Worm (Caenorhabditis elegans) whole organism, mixed stage, embryonic: ENCODE results near the gene F53A9.7.

ENCODE experiments used
- M03D4.4 ChIP-seq: sonication (generic microtip); optimal IDR thresholded peaks from 2 replicates; lab custom pipeline; 2017; ENCODE audit warnings: mild to moderate bottlenecking, missing genetic modification characterization, missing compliant biosample characterization
- bed-3 ChIP-seq: fragments of 200-800 bp; sonication (Bioruptor generic); optimal IDR thresholded peaks from 3 replicates; lab custom pipeline; 2018; ENCODE audit warnings: mild to moderate bottlenecking, missing genetic modification characterization, moderate library complexity, missing compliant biosample characterization
- blmp-1 ChIP-seq: fragments of 150-350 bp; optimal IDR thresholded peaks from 2 replicates; lab custom pipeline; 2014; ENCODE audit warnings: missing biosample characterization, missing genetic modification characterization
- ceh-43 ChIP-seq: fragments of 200-800 bp; sonication (Bioruptor generic); optimal IDR thresholded peaks from 2 replicates; lab custom pipeline; 2018; ENCODE audit warnings: mild to moderate bottlenecking, missing genetic modification characterization, moderate library complexity, missing compliant biosample characterization
- ceh-83 ChIP-seq: fragments of 200-800 bp; sonication (Bioruptor generic); optimal IDR thresholded peaks from 2 replicates; lab custom pipeline; 2018; ENCODE audit warnings: mild to moderate bottlenecking, missing genetic modification characterization, missing compliant biosample characterization
- ces-1 ChIP-seq: fragments of 150-350 bp; optimal IDR thresholded peaks from 2 replicates; lab custom pipeline; 2014; ENCODE audit warnings: missing biosample characterization, missing genetic modification reagents, missing genetic modification characterization
- cnd-1 ChIP-seq: fragments of 200-800 bp; sonication (Bioruptor generic); optimal IDR thresholded peaks from 2 replicates; lab custom pipeline; 2018; ENCODE audit warnings: mild to moderate bottlenecking, missing genetic modification characterization, missing compliant biosample characterization
- elt-1 ChIP-seq: sonication (generic microtip); optimal IDR thresholded peaks from 2 replicates; lab custom pipeline; 2017; ENCODE audit warnings: missing genetic modification characterization, mild to moderate bottlenecking, missing compliant biosample characterization, antibody characterized with exemption, moderate library complexity, borderline replicate concordance; ENCODE audit not compliant: insufficient read depth
- flh-1 ChIP-seq: fragments of 200-800 bp; sonication (Bioruptor generic); optimal IDR thresholded peaks from 2 replicates; lab custom pipeline; 2018; ENCODE audit warnings: mild to moderate bottlenecking, missing genetic modification characterization, moderate library complexity, missing compliant biosample characterization
- ham-2 ChIP-seq: fragments of 200-800 bp; sonication (Bioruptor generic); optimal IDR thresholded peaks from 2 replicates; lab custom pipeline; 2018; ENCODE audit warnings: mild to moderate bottlenecking, missing genetic modification characterization, missing compliant biosample characterization
- hlh-1 ChIP-seq: fragments of 150-350 bp; optimal IDR thresholded peaks from 2 replicates; lab custom pipeline; 2014; ENCODE audit warnings: missing biosample characterization, missing genetic modification reagents, missing genetic modification characterization
- lin-13 ChIP-seq: fragments of 150-350 bp; optimal IDR thresholded peaks from 2 replicates; lab custom pipeline; 2014; ENCODE audit warnings: missing biosample characterization, missing genetic modification characterization
- lin-32 ChIP-seq: fragments of 200-800 bp; sonication (Bioruptor generic); optimal IDR thresholded peaks from 2 replicates; lab custom pipeline; 2018; ENCODE audit warnings: mild to moderate bottlenecking, missing genetic modification characterization, missing compliant biosample characterization
- lsy-2 ChIP-seq: fragments of 150-350 bp; optimal IDR thresholded peaks from 2 replicates; lab custom pipeline; 2014; ENCODE audit warnings: missing biosample characterization, missing genetic modification characterization
- mab-5 ChIP-seq: fragments of 150-350 bp; optimal IDR thresholded peaks from 2 replicates; lab custom pipeline; 2014; ENCODE audit warnings: missing biosample characterization, missing genetic modification characterization
- mep-1 ChIP-seq: fragments of 150-350 bp; optimal IDR thresholded peaks from 2 replicates; lab custom pipeline; 2017; ENCODE audit warnings: missing biosample characterization, missing genetic modification reagents, missing genetic modification characterization, inconsistent platforms
- mls-2 ChIP-seq: sonication (generic microtip); optimal IDR thresholded peaks from 2 replicates; lab custom pipeline; 2016; ENCODE audit warnings: mild to moderate bottlenecking, missing genetic modification characterization, moderate library complexity, missing compliant biosample characterization
- nhr-12 ChIP-seq: fragments of 150-350 bp; optimal IDR thresholded peaks from 2 replicates; lab custom pipeline; 2014; ENCODE audit warnings: missing biosample characterization, missing genetic modification characterization
- nhr-2 ChIP-seq: fragments of 150-350 bp; optimal IDR thresholded peaks from 2 replicates; lab custom pipeline; 2014; ENCODE audit warnings: missing biosample characterization, missing genetic modification characterization
- nhr-237 ChIP-seq: fragments of 150-350 bp; optimal IDR thresholded peaks from 2 replicates; lab custom pipeline; 2014; ENCODE audit warnings: missing biosample characterization, missing genetic modification characterization
- nhr-28 ChIP-seq: fragments of 150-350 bp; optimal IDR thresholded peaks from 2 replicates; lab custom pipeline; 2014; ENCODE audit warnings: missing biosample characterization, missing genetic modification characterization
- nhr-76 ChIP-seq: sonication (generic microtip); optimal IDR thresholded peaks from 2 replicates; lab custom pipeline; 2017; ENCODE audit warnings: missing biosample characterization, missing genetic modification characterization
- pha-4 ChIP-seq: fragments of 150-350 bp; optimal IDR thresholded peaks from 2 replicates; lab custom pipeline; 2018; ENCODE audit warnings: missing biosample characterization, missing genetic modification reagents, missing genetic modification characterization
- sptf-1 ChIP-seq: sonication (generic microtip); optimal IDR thresholded peaks from 2 replicates; lab custom pipeline; 2017; ENCODE audit warnings: mild to moderate bottlenecking, missing genetic modification characterization, moderate library complexity, missing compliant biosample characterization
- tbx-8 ChIP-seq: fragments of 200-800 bp; sonication (Bioruptor generic); optimal IDR thresholded peaks from 2 replicates; lab custom pipeline; 2018; ENCODE audit warnings: mild to moderate bottlenecking, missing genetic modification characterization, moderate library complexity, missing compliant biosample characterization
- unc-120 ChIP-seq: sonication (generic microtip); optimal IDR thresholded peaks from 2 replicates; lab custom pipeline; 2017; ENCODE audit warnings: missing genetic modification characterization, missing compliant biosample characterization; ENCODE audit not compliant: poor library complexity, severe bottlenecking
- zip-8 ChIP-seq: fragments of 150-350 bp; optimal IDR thresholded peaks from 2 replicates; lab custom pipeline; 2014; ENCODE audit warnings: missing biosample characterization, missing genetic modification characterization
- ztf-11 ChIP-seq: fragments of 150-350 bp; optimal IDR thresholded peaks from 2 replicates; lab custom pipeline; 2014; ENCODE audit warnings: missing biosample characterization, missing genetic modification characterization

The F53A9.7 gene

DNA sequence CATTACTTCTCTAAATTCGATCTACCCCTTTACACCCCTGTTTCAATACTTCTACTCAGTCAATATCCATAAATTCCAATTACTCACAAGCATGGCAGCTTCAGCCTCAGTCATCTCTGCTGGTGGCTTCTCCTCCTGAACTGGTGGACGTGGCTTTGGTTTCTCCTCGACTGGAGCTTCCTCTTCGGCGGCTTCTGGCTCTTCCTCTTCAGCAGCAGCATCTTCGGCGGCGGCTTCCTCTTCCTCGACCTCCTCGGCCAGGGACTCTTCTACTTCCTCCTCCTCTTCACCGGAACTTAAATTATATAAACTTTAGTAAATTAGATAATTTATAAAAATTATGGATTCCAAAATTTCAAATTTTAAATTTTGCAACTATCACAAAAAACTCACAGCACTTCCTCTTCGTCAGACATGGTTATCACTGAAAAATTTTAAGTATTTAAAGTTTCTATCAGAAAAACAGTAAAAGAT is 6.4 kb upstream of the F53A9.7 start, which contains the start of gene tnt-2:
tnt-2 (minus strand) TSS at position 424 of the 474 bp plus-strand sequence.
- no peak for TF ChIP-seq ztf-11 (tag; lab: Kevin White, UChicago)
- no peak for TF ChIP-seq bed-3

DNA sequence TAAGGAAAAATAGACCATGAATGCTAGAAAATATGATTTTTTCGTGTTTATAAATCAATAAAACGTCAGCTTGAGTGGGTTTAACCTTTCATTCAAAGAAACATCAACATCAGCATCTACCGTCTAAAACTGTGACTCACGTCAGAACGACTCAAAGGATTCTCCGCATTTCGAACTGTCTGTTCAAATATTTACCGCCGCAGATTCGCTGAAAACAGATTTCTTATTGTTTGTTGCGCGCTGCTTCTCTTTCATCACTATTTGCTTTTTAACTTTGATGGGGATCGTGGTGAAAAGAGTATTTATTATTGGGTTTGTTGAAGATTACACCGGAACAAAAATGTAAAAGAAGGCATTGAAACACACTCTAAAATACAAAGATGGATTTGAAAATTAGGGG is 4.6 kb upstream of the F53A9.7 start:
- TF ChIP-seq mab-5 (tag; lab: Kevin White, UChicago), result no peak
- no peak for TF ChIP-seq nhr-2

DNA sequence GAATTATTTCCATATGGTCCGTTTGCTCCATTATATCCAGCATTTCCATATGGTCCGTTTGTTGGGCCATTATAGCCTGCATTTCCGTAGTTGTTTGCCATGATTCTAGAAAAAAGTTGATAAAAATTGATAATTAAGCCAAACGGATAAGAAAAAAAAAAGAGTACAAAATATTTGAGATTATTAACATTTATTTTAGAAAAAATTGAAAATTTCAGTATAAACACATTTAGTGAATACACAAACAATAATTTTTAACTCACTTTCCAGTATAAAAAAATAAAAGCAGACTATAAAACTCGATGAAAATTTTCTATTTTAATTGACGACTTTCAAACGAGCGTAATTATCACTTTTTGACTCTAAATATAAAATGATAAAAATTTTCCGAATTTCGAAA is 3.9 kb upstream of the F53A9.7 start, which contains the start of gene F53A9.9:
F53A9.9 (minus strand) TSS at position 101 of the 400 bp plus-strand sequence.
- no peak for TF ChIP-seq nhr-12
- no peak for TF ChIP-seq hlh-1
- no peak for TF ChIP-seq lin-32 (GFP tag; lab: Kevin White, UChicago)

DNA sequence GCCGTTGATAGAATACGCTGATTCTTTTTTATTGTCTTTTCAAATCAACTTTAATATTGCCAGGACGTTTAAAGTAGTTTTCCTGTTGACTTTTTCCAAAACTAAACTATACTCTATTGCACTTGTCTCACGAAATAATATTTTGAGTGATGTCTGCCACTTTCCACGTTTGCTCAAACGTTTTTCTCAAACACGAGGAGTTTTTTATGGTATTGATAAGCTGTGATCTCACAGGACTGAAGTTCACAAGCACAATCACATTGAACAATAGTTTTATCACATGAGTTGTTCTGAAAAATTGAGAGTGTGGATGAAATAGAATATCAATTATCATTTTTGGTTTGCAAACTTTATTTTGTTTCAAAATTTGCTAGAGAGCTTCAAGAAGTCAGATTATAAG is 3.2 kb upstream of the F53A9.7 start:
- no peak for TF ChIP-seq nhr-237
- TF ChIP-seq ztf-11 (tag; lab: Kevin White, UChicago), result no peak
- TF ChIP-seq ces-1 (GFP tag; lab: Kevin White, UChicago), result no peak
- TF ChIP-seq unc-120, result no peak
- no peak for TF ChIP-seq lin-13 (tag; lab: Kevin White, UChicago)
- TF ChIP-seq cnd-1 (tag; lab: Kevin White, UChicago), result no peak
- TF ChIP-seq hlh-1, result no peak
- TF ChIP-seq nhr-76 (tag; lab: Kevin White, UChicago), result no peak
- TF ChIP-seq sptf-1 (tag; lab: Kevin White, UChicago), result no peak
- TF ChIP-seq elt-1 (tag; lab: Kevin White, UChicago), result no peak
- no peak for TF ChIP-seq ceh-83 (GFP tag; lab: Kevin White, UChicago)
- TF ChIP-seq ham-2 (GFP tag; lab: Kevin White, UChicago), result no peak

DNA sequence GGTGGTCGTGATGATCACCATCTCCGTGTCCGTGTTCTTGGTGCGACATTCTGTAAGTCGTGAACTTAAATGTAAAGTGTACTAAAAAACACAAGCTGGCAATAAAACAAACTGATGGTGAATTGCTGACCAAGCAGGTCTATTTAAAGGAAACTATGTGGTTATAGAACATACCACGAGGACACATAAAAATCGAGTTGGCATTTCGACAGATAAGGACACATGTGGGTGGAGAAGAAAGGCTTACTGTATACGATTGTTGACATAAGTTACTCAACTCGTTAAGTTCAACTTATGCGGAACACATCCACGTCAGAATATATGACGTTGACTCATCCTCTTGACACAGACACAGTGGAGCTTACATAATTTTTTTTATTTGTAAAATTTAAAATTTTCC is 2.1 kb upstream of the F53A9.7 start, which contains the start of gene F53A9.8:
F53A9.8 (minus strand) TSS at position 49 of the 400 bp plus-strand sequence.
- TF ChIP-seq nhr-237, result no peak
- no peak for TF ChIP-seq elt-1 (tag; lab: Kevin White, UChicago)
- no peak for TF ChIP-seq nhr-12
- no peak for TF ChIP-seq hlh-1
- TF ChIP-seq, all 35 proteins: peak for 0

DNA sequence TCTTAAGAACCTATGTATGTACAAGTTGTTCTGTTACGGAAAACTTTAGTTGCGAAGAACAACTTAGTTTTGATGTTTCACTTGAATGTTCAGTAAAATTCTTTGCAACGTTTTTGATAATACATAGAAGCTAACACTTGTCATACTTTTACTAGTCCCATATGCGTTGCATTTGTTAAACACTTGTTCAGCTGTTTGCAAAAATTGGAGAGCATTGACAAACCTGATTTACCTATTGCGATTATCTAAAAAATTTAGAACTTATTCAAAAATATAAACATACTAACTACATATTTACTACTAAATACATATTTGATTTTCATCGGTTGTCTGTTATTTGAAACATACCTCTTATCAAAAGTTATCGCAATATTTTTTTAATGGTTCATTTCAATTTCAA is 1.4 kb upstream of the F53A9.7 start:
- TF ChIP-seq ceh-43 (GFP tag; lab: Kevin White, UChicago) (no peak), mep-1 (tag; lab: Kevin White, UChicago) (no peak), mls-2 (no peak), zip-8 (tag; lab: Kevin White, UChicago) (no peak), lsy-2 (tag; lab: Kevin White, UChicago) (no peak), nhr-28 (tag; lab: Kevin White, UChicago) (no peak), mab-5 (tag; lab: Kevin White, UChicago) (no peak), ces-1 (GFP tag; lab: Kevin White, UChicago) (no peak), M03D4.4 (tag; lab: Kevin White, UChicago) (no peak), flh-1 (GFP tag; lab: Kevin White, UChicago) (no peak)

DNA sequence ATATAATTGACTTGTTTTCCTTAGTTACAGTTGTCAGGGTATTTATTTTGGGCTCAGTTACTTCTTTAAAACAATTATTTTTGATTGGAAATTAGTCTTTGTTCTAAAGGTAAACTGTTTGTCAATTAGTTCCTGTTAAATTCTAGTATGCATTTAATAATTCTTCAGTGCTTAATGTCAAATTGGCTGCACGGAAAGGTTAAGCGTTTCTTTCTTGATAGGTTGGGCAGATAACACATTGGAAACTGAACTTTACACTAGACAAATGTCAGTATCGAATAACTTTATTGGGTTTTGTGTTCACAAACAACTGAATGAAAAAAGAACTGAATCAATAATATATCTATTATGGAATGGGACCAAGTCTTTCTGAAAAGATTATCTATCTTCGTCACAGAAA is 1.9 kb downstream of the F53A9.7 start:
- no peak for TF ChIP-seq mep-1 (tag; lab: Kevin White, UChicago)
- no peak for TF ChIP-seq zip-8 (tag; lab: Kevin White, UChicago)
- no peak for TF ChIP-seq pha-4 (tag; lab: Kevin White, UChicago)
- no peak for TF ChIP-seq bed-3
- no peak for TF ChIP-seq mls-2
- no peak for TF ChIP-seq blmp-1
- TF ChIP-seq elt-1 (tag; lab: Kevin White, UChicago), result no peak
- no peak for TF ChIP-seq nhr-28 (tag; lab: Kevin White, UChicago)
- no peak for TF ChIP-seq ham-2 (GFP tag; lab: Kevin White, UChicago)
- no peak for TF ChIP-seq tbx-8
- TF ChIP-seq, all 35 proteins: peak for 0
